Worm (Caenorhabditis elegans): Measurements from ENCODE around the gene acc-1.

DNA sequence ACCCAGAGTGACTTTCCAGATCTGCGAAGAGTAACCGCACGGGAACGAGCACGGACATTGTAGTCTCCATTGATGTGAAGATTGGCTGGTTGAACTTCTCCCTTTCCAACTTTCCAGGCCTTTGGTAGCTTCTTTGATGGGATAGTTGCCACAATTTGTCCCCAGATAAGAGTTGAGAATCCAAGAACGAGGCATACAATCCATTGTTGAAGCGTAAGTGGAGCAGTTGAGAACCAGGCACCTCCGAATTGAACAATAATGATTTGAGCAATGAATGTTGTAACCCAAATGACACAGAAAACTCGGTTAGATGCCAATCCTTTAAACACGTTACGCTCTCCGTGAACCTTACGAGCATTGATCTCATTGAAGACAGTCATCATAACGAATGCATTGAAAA, 30.8 kb upstream of the acc-1 start:
- TF ChIP-seq snpc-4 (tag; optimal IDR thresholded peaks at IDR 0.05) (no peak), mab-5 (tag; optimal IDR thresholded peaks at IDR 0.05) (no peak), hlh-1 (tag; optimal IDR thresholded peaks at IDR 0.05) (no peak)
